Worm (Caenorhabditis elegans): Measurements from ENCODE around the gene fbxb-26.

DNA sequence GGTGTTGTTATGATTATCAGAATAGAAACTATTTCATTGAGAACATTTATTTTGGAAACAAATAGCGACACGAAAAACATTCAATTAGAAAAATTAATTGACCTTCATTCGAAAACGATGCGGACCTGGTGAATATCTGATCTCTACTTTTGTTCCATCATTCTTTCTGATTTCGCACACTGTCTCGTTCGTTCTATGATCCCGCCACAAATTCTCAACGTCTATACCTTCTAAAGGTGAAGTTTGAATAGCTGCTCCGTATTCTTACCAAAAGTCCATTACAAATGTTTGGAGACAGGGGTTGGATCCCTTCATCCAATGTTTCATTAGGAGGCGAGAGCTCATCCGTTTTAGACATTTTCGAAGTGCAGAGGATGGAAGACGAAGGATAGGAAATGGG, 30.5 kb upstream of the fbxb-26 start, which contains the start of gene fbxb-16:
- TF ChIP-seq unc-62 (GFP tag; optimal IDR thresholded peaks at IDR 0.05) (no peak), mls-2 (tag; optimal IDR thresholded peaks at IDR 0.05) (no peak), nhr-237 (tag; optimal IDR thresholded peaks at IDR 0.05) (no peak), nhr-28 (tag; optimal IDR thresholded peaks at IDR 0.05) (no peak), flh-1 (GFP tag; optimal IDR thresholded peaks at IDR 0.05) (no peak), ces-1 (GFP tag; optimal IDR thresholded peaks at IDR 0.05) (no peak), unc-39 (tag; optimal IDR thresholded peaks at IDR 0.05) (no peak), nhr-76 (tag; optimal IDR thresholded peaks at IDR 0.05) (no peak), ztf-11 (tag; optimal IDR thresholded peaks at IDR 0.05) (no peak), mab-5 (tag; optimal IDR thresholded peaks at IDR 0.05) (no peak), pha-4 (tag; optimal IDR thresholded peaks at IDR 0.05) (no peak), elt-1 (tag; optimal IDR thresholded peaks at IDR 0.05; ENCODE audit: borderline replicate concordance, insufficient read depth) (no peak)

Measured in whole organism, mixed stage, embryonic.